Worm (Caenorhabditis elegans): ENCODE data around the gene lgc-42.

ce11 chrIII:1970433-1970832 lies 27.2 kb upstream of the lgc-42 start, which contains the start of gene R155.5:
- TF ChIP-seq mec-3 (tag; optimal IDR thresholded peaks at IDR 0.05; ENCODE audit: borderline replicate concordance) (no peak), nhr-232 (tag; optimal IDR thresholded peaks at IDR 0.05) (no peak), F13H6.1 (tag; optimal IDR thresholded peaks at IDR 0.05) (no peak), pha-4 (tag; optimal IDR thresholded peaks at IDR 0.05) (no peak), fkh-10 (GFP tag; optimal IDR thresholded peaks at IDR 0.05) (no peak), ceh-6 (GFP tag; optimal IDR thresholded peaks at IDR 0.05) (no peak)

Data from whole organism, late embryonic.